Fruit fly (Drosophila melanogaster) whole organism, adult: ENCODE data around the gene Tig.

ENCODE experiments used
- CG11617 ChIP-seq: fragments of 200-800 bp; sonication (Bioruptor generic); optimal IDR thresholded peaks from 2 replicates; lab custom pipeline; 2017; ENCODE audit warnings: mild to moderate bottlenecking, missing biosample characterization, missing genetic modification reagents, missing genetic modification characterization
- CG12768 ChIP-seq: fragments of 200-800 bp; sonication (Bioruptor generic); optimal IDR thresholded peaks from 2 replicates; lab custom pipeline; 2017; ENCODE audit warnings: missing biosample characterization, missing genetic modification characterization, mild to moderate bottlenecking, moderate library complexity, missing genetic modification reagents
- CG14711 ChIP-seq: fragments of 200-800 bp; sonication (Bioruptor generic); optimal IDR thresholded peaks from 2 replicates; lab custom pipeline; 2018; ENCODE audit warnings: missing biosample characterization, mild to moderate bottlenecking, missing genetic modification characterization, moderate library complexity
- CG1620 ChIP-seq: fragments of 200-800 bp; sonication (Bioruptor generic); optimal IDR thresholded peaks from 2 replicates; lab custom pipeline; 2016; ENCODE audit warnings: missing biosample characterization, missing genetic modification characterization
- CG33017 ChIP-seq: fragments of 200-800 bp; sonication (Bioruptor generic); optimal IDR thresholded peaks from 2 replicates; lab custom pipeline; 2018; ENCODE audit warnings: missing biosample characterization, mild to moderate bottlenecking, missing genetic modification characterization, moderate library complexity
- CG5204 ChIP-seq: fragments of 200-800 bp; sonication (Bioruptor generic); optimal IDR thresholded peaks from 2 replicates; lab custom pipeline; 2016; ENCODE audit warnings: missing biosample characterization, missing genetic modification characterization
- CG7045 ChIP-seq: fragments of 200-800 bp; sonication (Bioruptor generic); optimal IDR thresholded peaks from 2 replicates; lab custom pipeline; 2017; ENCODE audit warnings: missing biosample characterization, mild to moderate bottlenecking, missing genetic modification characterization
- CG7101 ChIP-seq: fragments of 200-800 bp; sonication (Bioruptor generic); optimal IDR thresholded peaks from 2 replicates; lab custom pipeline; 2018; ENCODE audit warnings: missing biosample characterization, mild to moderate bottlenecking, missing genetic modification characterization, moderate library complexity
- Clk ChIP-seq: fragments of 200-800 bp; sonication (Bioruptor generic); optimal IDR thresholded peaks from 2 replicates; lab custom pipeline; 2017; ENCODE audit warnings: missing biosample characterization, missing genetic modification characterization
- Crg-1 ChIP-seq: fragments of 200-800 bp; sonication (Bioruptor generic); optimal IDR thresholded peaks from 2 replicates; lab custom pipeline; 2016; ENCODE audit warnings: missing biosample characterization, missing genetic modification characterization
- Hr96 ChIP-seq: fragments of 200-800 bp; sonication (Bioruptor generic); optimal IDR thresholded peaks from 2 replicates; lab custom pipeline; 2016; ENCODE audit warnings: missing biosample characterization, missing genetic modification characterization
- Mnt ChIP-seq: fragments of 200-800 bp; sonication (Bioruptor generic); optimal IDR thresholded peaks from 2 replicates; lab custom pipeline; 2016; ENCODE audit warnings: missing biosample characterization, mild to moderate bottlenecking, missing genetic modification characterization
- bab1 ChIP-seq: fragments of 200-800 bp; sonication (Bioruptor generic); optimal IDR thresholded peaks from 3 replicates; lab custom pipeline; 2019; ENCODE audit warnings: missing biosample characterization, mild to moderate bottlenecking, missing genetic modification characterization, moderate library complexity
- cic ChIP-seq: fragments of 200-800 bp; sonication (Bioruptor generic); optimal IDR thresholded peaks from 2 replicates; lab custom pipeline; 2017; ENCODE audit warnings: missing biosample characterization, mild to moderate bottlenecking, missing genetic modification characterization, moderate library complexity
- cnc ChIP-seq, 2 experiments: fragments of >200 bp; optimal IDR thresholded peaks; 2 replicates each; lab custom pipeline; 2017
- kay ChIP-seq: fragments of 200-800 bp; sonication (Bioruptor generic); peaks from one replicate; lab custom pipeline; 2016; ENCODE audit warnings: missing biosample characterization, missing genetic modification characterization, borderline replicate concordance
- ovo ChIP-seq: fragments of 200-800 bp; sonication (Bioruptor generic); optimal IDR thresholded peaks from 2 replicates; lab custom pipeline; 2016; ENCODE audit warnings: missing biosample characterization, missing genetic modification characterization
- pad ChIP-seq: fragments of 200-800 bp; sonication (Bioruptor generic); optimal IDR thresholded peaks from 3 replicates; lab custom pipeline; 2017; ENCODE audit warnings: missing biosample characterization, missing genetic modification characterization, mild to moderate bottlenecking, moderate library complexity, missing genetic modification reagents
- tj ChIP-seq: fragments of 200-800 bp; sonication (Bioruptor generic); optimal IDR thresholded peaks from 3 replicates; lab custom pipeline; 2017; ENCODE audit warnings: missing biosample characterization, mild to moderate bottlenecking, missing genetic modification characterization, moderate library complexity
- toe ChIP-seq: fragments of 200-800 bp; sonication (Bioruptor generic); optimal IDR thresholded peaks from 2 replicates; lab custom pipeline; 2016; ENCODE audit warnings: missing biosample characterization, missing genetic modification characterization

The Tig gene

dm6 chr2L:6423148-6423547, at the start of gene Tig:
Gene Tig (minus strand): TSS chr2L:6423310.
- no peak for TF ChIP-seq Crg-1 (GFP tag; lab: Kevin White, UChicago)
- no peak for TF ChIP-seq Hr96 (GFP tag; lab: Kevin White, UChicago)
- TF ChIP-seq cic (GFP tag; lab: Kevin White, UChicago), result no peak
- TF ChIP-seq tj (GFP tag; lab: Kevin White, UChicago), result no peak
- no peak for TF ChIP-seq CG1620 (GFP tag; lab: Kevin White, UChicago)
- no peak for TF ChIP-seq CG5204
- TF ChIP-seq CG7101 (tag; lab: Kevin White, UChicago), result no peak
- TF ChIP-seq toe (GFP tag; lab: Kevin White, UChicago), result no peak
- no peak for TF ChIP-seq CG12768 (GFP tag; lab: Kevin White, UChicago)
- TF ChIP-seq CG7045 (GFP tag; lab: Kevin White, UChicago), result no peak
- no peak for TF ChIP-seq CG33017 (tag; lab: Kevin White, UChicago)

- TF ChIP-seq CG7101 (tag; lab: Kevin White, UChicago) (no peak), CG14711 (tag; lab: Kevin White, UChicago) (no peak), kay (no peak), cnc (optimal IDR thresholded peaks at IDR 0.05; lab: Kevin White, UChicago) (no peak), bab1 (GFP tag; lab: Kevin White, UChicago) (no peak), cic (GFP tag; lab: Kevin White, UChicago) (peak; percentile 82), CG7045 (GFP tag; lab: Kevin White, UChicago) (peak; percentile 38), pad (GFP tag; lab: Kevin White, UChicago) (no peak), CG5204 (no peak), ovo (GFP tag; lab: Kevin White, UChicago) (no peak), tj (GFP tag; lab: Kevin White, UChicago) (no peak), Clk (GFP tag; lab: Kevin White, UChicago) (no peak), Mnt (GFP tag; lab: Kevin White, UChicago) (peak; percentile 62), Hr96 (GFP tag; lab: Kevin White, UChicago) (no peak), CG11617 (GFP tag; lab: Kevin White, UChicago) (peak; percentile 26), CG1620 (GFP tag; lab: Kevin White, UChicago) (no peak), CG33017 (tag; lab: Kevin White, UChicago) (peak; percentile 30), CG12768 (GFP tag; lab: Kevin White, UChicago) (no peak), toe (GFP tag; lab: Kevin White, UChicago) (peak; percentile 6), Crg-1 (GFP tag; lab: Kevin White, UChicago) (no peak)
Measured at dm6 chr2L:6471978-6472776, 49.1 kb upstream of the Tig start.

- TF ChIP-seq toe (GFP tag; lab: Kevin White, UChicago) (no peak), cnc (optimal IDR thresholded peaks at IDR 0.05; lab: Kevin White, UChicago) (no peak), CG5204 (no peak), CG33017 (tag; lab: Kevin White, UChicago) (no peak), CG1620 (GFP tag; lab: Kevin White, UChicago) (no peak), tj (GFP tag; lab: Kevin White, UChicago) (no peak), bab1 (GFP tag; lab: Kevin White, UChicago) (no peak), Hr96 (GFP tag; lab: Kevin White, UChicago) (no peak), ovo (GFP tag; lab: Kevin White, UChicago) (no peak), CG7101 (tag; lab: Kevin White, UChicago) (no peak), cic (GFP tag; lab: Kevin White, UChicago) (no peak), Mnt (GFP tag; lab: Kevin White, UChicago) (no peak), Clk (GFP tag; lab: Kevin White, UChicago) (no peak), CG14711 (tag; lab: Kevin White, UChicago) (no peak), pad (GFP tag; lab: Kevin White, UChicago) (no peak), CG12768 (GFP tag; lab: Kevin White, UChicago) (no peak), CG11617 (GFP tag; lab: Kevin White, UChicago) (no peak), kay (no peak), Crg-1 (GFP tag; lab: Kevin White, UChicago) (no peak)
Measured at dm6 chr2L:6470100-6470644, 47.1 kb upstream of the Tig start.

dm6 chr2L:6467509-6467908, 44.4 kb upstream of the Tig start, which contains the start of gene HemK1:
Gene HemK1 (minus strand): TSS chr2L:6467698.
- no peak for TF ChIP-seq CG12768 (GFP tag; lab: Kevin White, UChicago)
- no peak for TF ChIP-seq toe (GFP tag; lab: Kevin White, UChicago)
- TF ChIP-seq CG14711 (tag; lab: Kevin White, UChicago), result no peak
- peak; percentile 64 for TF ChIP-seq bab1 (GFP tag; lab: Kevin White, UChicago)
- TF ChIP-seq CG7101 (tag; lab: Kevin White, UChicago), result peak; percentile 37

- TF ChIP-seq cic (GFP tag; lab: Kevin White, UChicago) (peak; percentile 30), bab1 (GFP tag; lab: Kevin White, UChicago) (peak; percentile 53), CG14711 (tag; lab: Kevin White, UChicago) (no peak)
Measured at dm6 chr2L:6465497-6465896, 42.4 kb upstream of the Tig start, which contains the start of gene Rchy1. Gene Rchy1 (minus strand): TSS chr2L:6465669.
